Fruit fly (Drosophila melanogaster): ENCODE results near the gene CG7420.

DNA sequence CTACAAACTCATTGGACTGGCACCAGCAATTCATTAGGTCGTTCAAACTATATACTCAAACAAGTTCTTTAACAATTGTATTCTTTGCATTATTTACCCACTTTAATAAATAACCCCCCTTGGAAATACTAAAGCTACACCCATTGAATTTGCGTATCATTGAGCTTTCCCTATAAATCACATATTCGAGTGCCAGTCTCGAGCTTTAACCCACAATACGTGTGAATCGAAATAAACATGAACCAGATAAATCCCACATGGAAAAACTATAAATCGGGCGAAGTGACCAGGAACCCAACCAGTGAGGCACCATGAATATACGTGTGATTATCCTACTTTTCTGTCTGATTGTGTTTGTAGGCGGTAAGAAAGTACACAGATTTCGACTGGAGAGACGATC, 5.8 kb downstream of the CG7420 start, which contains the start of gene CG31661:
- TF ChIP-seq usp (GFP tag; optimal IDR thresholded peaks at IDR 0.05): no peak
- TF ChIP-seq Abd-B (GFP tag; optimal IDR thresholded peaks at IDR 0.05): no peak
- no peak for TF ChIP-seq Hr83 (GFP tag; optimal IDR thresholded peaks at IDR 0.05; ENCODE audit: poor library complexity, severe bottlenecking)
- no peak for TF ChIP-seq dsf (GFP tag; optimal IDR thresholded peaks at IDR 0.05; ENCODE audit: borderline replicate concordance)
- no peak for TF ChIP-seq h (GFP tag; optimal IDR thresholded peaks at IDR 0.05)
- TF ChIP-seq tai (GFP tag; optimal IDR thresholded peaks at IDR 0.05): no peak
- no peak for TF ChIP-seq Hr78 (GFP tag; optimal IDR thresholded peaks at IDR 0.05)
- no peak for TF ChIP-seq lola (GFP tag; optimal IDR thresholded peaks at IDR 0.05)
- no peak for TF ChIP-seq Vsx2 (GFP tag; optimal IDR thresholded peaks at IDR 0.05; ENCODE audit: partially characterized antibody)
